Worm (Caenorhabditis elegans) whole organism, L3 larva: Measurements from ENCODE around the gene idh-1.

Experiments used
- elt-2 ChIP-seq: sonication (generic microtip); optimal IDR thresholded peaks from 2 replicates; lab custom pipeline; 2016; ENCODE audit warnings: missing genetic modification reagents, mild to moderate bottlenecking, missing genetic modification characterization, missing compliant biosample characterization
- lsy-12 ChIP-seq: sonication (generic microtip); optimal IDR thresholded peaks from 2 replicates; lab custom pipeline; 2016; ENCODE audit warnings: mild to moderate bottlenecking, missing genetic modification characterization, missing compliant biosample characterization
- nfya-1 ChIP-seq: sonication (generic microtip); optimal IDR thresholded peaks from 2 replicates; lab custom pipeline; 2017; ENCODE audit warnings: missing genetic modification characterization, mild to moderate bottlenecking, missing compliant biosample characterization, antibody characterized with exemption, moderate library complexity; ENCODE audit not compliant: insufficient read depth
- nhr-23 ChIP-seq: fragments of 150-350 bp; optimal IDR thresholded peaks from 2 replicates; lab custom pipeline; 2014; ENCODE audit warnings: missing biosample characterization, missing genetic modification reagents, missing genetic modification characterization
- nhr-43 ChIP-seq: sonication (generic microtip); optimal IDR thresholded peaks from 2 replicates; lab custom pipeline; 2016; ENCODE audit warnings: mild to moderate bottlenecking, missing genetic modification characterization, missing compliant biosample characterization; ENCODE audit not compliant: poor library complexity, severe bottlenecking
- nhr-67 ChIP-seq: fragments of 150-350 bp; optimal IDR thresholded peaks from 2 replicates; lab custom pipeline; 2014; ENCODE audit warnings: missing biosample characterization, missing genetic modification characterization

- TF ChIP-seq nhr-67 = no peak
- no peak for TF ChIP-seq nhr-23 (tag; lab: Kevin White, UChicago)
- no peak for TF ChIP-seq nfya-1
- no peak for TF ChIP-seq elt-2
- TF ChIP-seq lsy-12 (tag; lab: Kevin White, UChicago) = no peak
- no peak for TF ChIP-seq nhr-43
Observed at ce11 chrIV:9480936-9481335, 40.0 kb upstream of the idh-1 start, which contains the start of gene cng-3.
